Worm (Caenorhabditis elegans) whole organism, mixed stage, embryonic: ENCODE measurements around the gene tre-3.
A peak's percentile ranks its signal among the peaks of the same experiment; 100 is the strongest.

Experiments
- M03D4.4 ChIP-seq: sonication (generic microtip); optimal IDR thresholded peaks from 2 replicates; lab custom pipeline; 2017; ENCODE audit warnings: mild to moderate bottlenecking, missing genetic modification characterization, missing compliant biosample characterization
- bed-3 ChIP-seq: fragments of 200-800 bp; sonication (Bioruptor generic); optimal IDR thresholded peaks from 3 replicates; lab custom pipeline; 2018; ENCODE audit warnings: mild to moderate bottlenecking, missing genetic modification characterization, moderate library complexity, missing compliant biosample characterization
- blmp-1 ChIP-seq: fragments of 150-350 bp; optimal IDR thresholded peaks from 2 replicates; lab custom pipeline; 2014; ENCODE audit warnings: missing biosample characterization, missing genetic modification characterization
- ceh-43 ChIP-seq: fragments of 200-800 bp; sonication (Bioruptor generic); optimal IDR thresholded peaks from 2 replicates; lab custom pipeline; 2018; ENCODE audit warnings: mild to moderate bottlenecking, missing genetic modification characterization, moderate library complexity, missing compliant biosample characterization
- ceh-83 ChIP-seq: fragments of 200-800 bp; sonication (Bioruptor generic); optimal IDR thresholded peaks from 2 replicates; lab custom pipeline; 2018; ENCODE audit warnings: mild to moderate bottlenecking, missing genetic modification characterization, missing compliant biosample characterization
- ces-1 ChIP-seq: fragments of 150-350 bp; optimal IDR thresholded peaks from 2 replicates; lab custom pipeline; 2014; ENCODE audit warnings: missing biosample characterization, missing genetic modification reagents, missing genetic modification characterization
- drap-1 ChIP-seq: fragments of 200-800 bp; sonication (Bioruptor generic); optimal IDR thresholded peaks from 3 replicates; lab custom pipeline; 2018; ENCODE audit warnings: mild to moderate bottlenecking, missing genetic modification characterization, missing compliant biosample characterization
- elt-3 ChIP-seq: fragments of 150-350 bp; optimal IDR thresholded peaks from 2 replicates; lab custom pipeline; 2014; ENCODE audit warnings: missing biosample characterization, missing genetic modification characterization
- ham-2 ChIP-seq: fragments of 200-800 bp; sonication (Bioruptor generic); optimal IDR thresholded peaks from 2 replicates; lab custom pipeline; 2018; ENCODE audit warnings: mild to moderate bottlenecking, missing genetic modification characterization, missing compliant biosample characterization
- hlh-1 ChIP-seq: fragments of 150-350 bp; optimal IDR thresholded peaks from 2 replicates; lab custom pipeline; 2014; ENCODE audit warnings: missing biosample characterization, missing genetic modification reagents, missing genetic modification characterization
- lin-13 ChIP-seq: fragments of 150-350 bp; optimal IDR thresholded peaks from 2 replicates; lab custom pipeline; 2014; ENCODE audit warnings: missing biosample characterization, missing genetic modification characterization
- lin-32 ChIP-seq: fragments of 200-800 bp; sonication (Bioruptor generic); optimal IDR thresholded peaks from 2 replicates; lab custom pipeline; 2018; ENCODE audit warnings: mild to moderate bottlenecking, missing genetic modification characterization, missing compliant biosample characterization
- lsy-2 ChIP-seq: fragments of 150-350 bp; optimal IDR thresholded peaks from 2 replicates; lab custom pipeline; 2014; ENCODE audit warnings: missing biosample characterization, missing genetic modification characterization
- mab-5 ChIP-seq: fragments of 150-350 bp; optimal IDR thresholded peaks from 2 replicates; lab custom pipeline; 2014; ENCODE audit warnings: missing biosample characterization, missing genetic modification characterization
- mep-1 ChIP-seq: fragments of 150-350 bp; optimal IDR thresholded peaks from 2 replicates; lab custom pipeline; 2017; ENCODE audit warnings: missing biosample characterization, missing genetic modification reagents, missing genetic modification characterization, inconsistent platforms
- mls-2 ChIP-seq: sonication (generic microtip); optimal IDR thresholded peaks from 2 replicates; lab custom pipeline; 2016; ENCODE audit warnings: mild to moderate bottlenecking, missing genetic modification characterization, moderate library complexity, missing compliant biosample characterization
- nhr-12 ChIP-seq: fragments of 150-350 bp; optimal IDR thresholded peaks from 2 replicates; lab custom pipeline; 2014; ENCODE audit warnings: missing biosample characterization, missing genetic modification characterization
- nhr-237 ChIP-seq: fragments of 150-350 bp; optimal IDR thresholded peaks from 2 replicates; lab custom pipeline; 2014; ENCODE audit warnings: missing biosample characterization, missing genetic modification characterization
- nhr-28 ChIP-seq: fragments of 150-350 bp; optimal IDR thresholded peaks from 2 replicates; lab custom pipeline; 2014; ENCODE audit warnings: missing biosample characterization, missing genetic modification characterization
- pha-4 ChIP-seq: fragments of 150-350 bp; optimal IDR thresholded peaks from 2 replicates; lab custom pipeline; 2018; ENCODE audit warnings: missing biosample characterization, missing genetic modification reagents, missing genetic modification characterization
- sem-2 ChIP-seq: fragments of 200-800 bp; sonication (Bioruptor generic); optimal IDR thresholded peaks from 2 replicates; lab custom pipeline; 2018; ENCODE audit warnings: mild to moderate bottlenecking, missing genetic modification characterization, missing compliant biosample characterization
- snpc-4 ChIP-seq: fragments of 150-350 bp; optimal IDR thresholded peaks from 2 replicates; lab custom pipeline; 2014; ENCODE audit warnings: missing biosample characterization, missing genetic modification characterization
- tbx-8 ChIP-seq: fragments of 200-800 bp; sonication (Bioruptor generic); optimal IDR thresholded peaks from 2 replicates; lab custom pipeline; 2018; ENCODE audit warnings: mild to moderate bottlenecking, missing genetic modification characterization, moderate library complexity, missing compliant biosample characterization
- unc-120 ChIP-seq: sonication (generic microtip); optimal IDR thresholded peaks from 2 replicates; lab custom pipeline; 2017; ENCODE audit warnings: missing genetic modification characterization, missing compliant biosample characterization; ENCODE audit not compliant: poor library complexity, severe bottlenecking
- unc-39 ChIP-seq: fragments of 150-350 bp; optimal IDR thresholded peaks from 2 replicates; lab custom pipeline; 2014; ENCODE audit warnings: missing biosample characterization, missing genetic modification characterization
- unc-62 ChIP-seq: fragments of 150-350 bp; optimal IDR thresholded peaks from 2 replicates; lab custom pipeline; 2014; ENCODE audit warnings: missing biosample characterization, missing genetic modification reagents, missing genetic modification characterization
- zip-8 ChIP-seq: fragments of 150-350 bp; optimal IDR thresholded peaks from 2 replicates; lab custom pipeline; 2014; ENCODE audit warnings: missing biosample characterization, missing genetic modification characterization
- ztf-11 ChIP-seq: fragments of 150-350 bp; optimal IDR thresholded peaks from 2 replicates; lab custom pipeline; 2014; ENCODE audit warnings: missing biosample characterization, missing genetic modification characterization

Gene tre-3

ce11 chrV:11705399-11705798, 10.3 kb downstream of the tre-3 start, which contains the start of gene ceh-32:
ceh-32 (minus strand) TSS chrV:11705400.
- no peak for TF ChIP-seq unc-62
- TF ChIP-seq mls-2 (tag; lab: Kevin White, UChicago) = no peak
- no peak for TF ChIP-seq unc-39 (tag; lab: Kevin White, UChicago)
- TF ChIP-seq ham-2 (GFP tag; lab: Kevin White, UChicago) = no peak
- TF ChIP-seq lin-32 (GFP tag; lab: Kevin White, UChicago) = no peak
- no peak for TF ChIP-seq nhr-237
- TF ChIP-seq mab-5 = no peak
- TF ChIP-seq tbx-8 = no peak
- TF ChIP-seq ztf-11 (tag; lab: Kevin White, UChicago) = no peak
- TF ChIP-seq nhr-12 (tag; lab: Kevin White, UChicago) = no peak
- TF ChIP-seq ces-1 (GFP tag; lab: Kevin White, UChicago) = no peak
- TF ChIP-seq unc-120 (tag; lab: Kevin White, UChicago) = no peak
- no peak for TF ChIP-seq ceh-83 (GFP tag; lab: Kevin White, UChicago)
- TF ChIP-seq blmp-1 (tag; lab: Kevin White, UChicago) = no peak
- TF ChIP-seq mep-1 (tag; lab: Kevin White, UChicago) = no peak
- no peak for TF ChIP-seq snpc-4 (tag; lab: Kevin White, UChicago)
- TF ChIP-seq nhr-28 (tag; lab: Kevin White, UChicago) = no peak
- no peak for TF ChIP-seq bed-3 (GFP tag; lab: Kevin White, UChicago)
- TF ChIP-seq, all 35 proteins: peak for 0

- TF ChIP-seq ces-1 (GFP tag; lab: Kevin White, UChicago) (peak; percentile 81), drap-1 (GFP tag; lab: Kevin White, UChicago) (no peak), lin-13 (no peak)
Observed at ce11 chrV:11704658-11705057, 11.0 kb downstream of the tre-3 start.

ce11 chrV:11697482-11697881, 18.2 kb downstream of the tre-3 start:
- TF ChIP-seq ces-1 (GFP tag; lab: Kevin White, UChicago) = peak; percentile 84
- no peak for TF ChIP-seq lsy-2 (tag; lab: Kevin White, UChicago)

- no peak for TF ChIP-seq sem-2 (GFP tag; lab: Kevin White, UChicago)
- no peak for TF ChIP-seq ces-1 (GFP tag; lab: Kevin White, UChicago)
- no peak for TF ChIP-seq drap-1 (GFP tag; lab: Kevin White, UChicago)
- TF ChIP-seq nhr-28 (tag; lab: Kevin White, UChicago) = no peak
- TF ChIP-seq lsy-2 (tag; lab: Kevin White, UChicago) = no peak
- no peak for TF ChIP-seq ceh-43
- TF ChIP-seq ceh-83 (GFP tag; lab: Kevin White, UChicago) = no peak
- no peak for TF ChIP-seq hlh-1
- TF ChIP-seq M03D4.4 (tag; lab: Kevin White, UChicago) = no peak
- TF ChIP-seq ztf-11 (tag; lab: Kevin White, UChicago) = no peak
Observed at ce11 chrV:11695597-11695996, 20.1 kb downstream of the tre-3 start, which contains the start of gene W05E10.5. W05E10.5 (minus strand) TSS chrV:11695697.

- TF ChIP-seq sem-2 (GFP tag; lab: Kevin White, UChicago) = no peak
- no peak for TF ChIP-seq hlh-1
- TF ChIP-seq ztf-11 (tag; lab: Kevin White, UChicago) = no peak
- TF ChIP-seq M03D4.4 (tag; lab: Kevin White, UChicago) = no peak
- TF ChIP-seq elt-3 = no peak
- no peak for TF ChIP-seq nhr-28 (tag; lab: Kevin White, UChicago)
- no peak for TF ChIP-seq zip-8 (tag; lab: Kevin White, UChicago)
- TF ChIP-seq blmp-1 (tag; lab: Kevin White, UChicago) = no peak
- no peak for TF ChIP-seq unc-120 (tag; lab: Kevin White, UChicago)
- TF ChIP-seq unc-39 (tag; lab: Kevin White, UChicago) = no peak
- TF ChIP-seq ceh-43 = no peak
- no peak for TF ChIP-seq nhr-12 (tag; lab: Kevin White, UChicago)
- TF ChIP-seq tbx-8 = no peak
- TF ChIP-seq drap-1 (GFP tag; lab: Kevin White, UChicago) = no peak
- no peak for TF ChIP-seq bed-3 (GFP tag; lab: Kevin White, UChicago)
- no peak for TF ChIP-seq unc-62
- TF ChIP-seq ceh-83 (GFP tag; lab: Kevin White, UChicago) = no peak
- TF ChIP-seq pha-4 (tag; lab: Kevin White, UChicago) = no peak
Observed at ce11 chrV:11691553-11691952, 24.1 kb downstream of the tre-3 start, which contains the start of gene W05E10.1. W05E10.1 (minus strand) TSS chrV:11691691.

- peak; percentile 33 for TF ChIP-seq ces-1 (GFP tag; lab: Kevin White, UChicago)
- no peak for TF ChIP-seq unc-120 (tag; lab: Kevin White, UChicago)
Observed at ce11 chrV:11686877-11687276, 28.8 kb downstream of the tre-3 start, which contains the start of gene W05E10.2. W05E10.2 (plus strand) TSS chrV:11687177.
